Worm (Caenorhabditis elegans): ENCODE measurements around the gene F44E5.17.

DNA sequence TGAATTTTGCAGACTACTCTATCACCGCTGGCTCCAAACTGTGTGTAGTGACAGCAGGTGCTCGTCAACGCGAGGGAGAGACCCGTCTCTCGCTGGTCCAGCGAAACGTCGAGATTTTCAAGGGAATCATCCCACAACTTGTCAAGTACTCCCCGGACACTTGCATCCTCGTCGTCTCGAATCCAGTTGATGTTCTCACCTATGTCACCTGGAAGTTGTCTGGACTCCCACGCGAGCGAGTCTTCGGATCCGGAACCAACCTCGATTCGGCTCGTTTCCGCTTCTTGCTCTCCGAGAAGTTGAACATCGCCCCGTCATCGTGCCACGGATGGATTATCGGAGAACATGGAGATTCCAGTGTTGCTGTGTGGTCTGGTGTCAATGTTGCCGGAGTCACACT, 22.8 kb downstream of the F44E5.17 start:
- no peak for TF ChIP-seq nhr-11 (tag; optimal IDR thresholded peaks at IDR 0.05)
- no peak for TF ChIP-seq zag-1 (tag; optimal IDR thresholded peaks at IDR 0.05)
- TF ChIP-seq ama-1 (optimal IDR thresholded peaks at IDR 0.05): no peak
- TF ChIP-seq aly-2 (tag; optimal IDR thresholded peaks at IDR 0.05): no peak
